Fruit fly (Drosophila melanogaster) whole organism, embryonic: ENCODE results near the gene BckdhA.
A peak's percentile ranks its signal among the peaks of the same experiment; 100 is the strongest.

Experiments
- CG10431 ChIP-seq: fragments of 200-800 bp; sonication (Bioruptor generic); optimal IDR thresholded peaks from 3 replicates; lab custom pipeline; 2018; ENCODE audit warnings: missing biosample characterization, mild to moderate bottlenecking, missing genetic modification characterization
- CG10654 ChIP-seq: fragments of 200-800 bp; sonication (Bioruptor generic); optimal IDR thresholded peaks from 2 replicates; lab custom pipeline; 2016; ENCODE audit warnings: missing biosample characterization, missing genetic modification characterization
- CG11696 ChIP-seq: fragments of 200-800 bp; sonication (Bioruptor generic); IDR thresholded peaks from 2 replicates; pipeline ENCODE4 v1.3.6; 2022; ENCODE audit warnings: missing biosample characterization, missing genetic modification characterization
- CG12299 ChIP-seq: fragments of 200-800 bp; sonication (Bioruptor generic); optimal IDR thresholded peaks from 2 replicates; lab custom pipeline; 2018; ENCODE audit warnings: missing biosample characterization, mild to moderate bottlenecking, missing genetic modification characterization
- CG12769 ChIP-seq: fragments of 200-800 bp; sonication (Bioruptor generic); optimal IDR thresholded peaks from 2 replicates; lab custom pipeline; 2019; ENCODE audit warnings: missing biosample characterization, mild to moderate bottlenecking, missing genetic modification characterization, moderate library complexity
- CG14965 ChIP-seq: fragments of 200-800 bp; sonication (Bioruptor generic); optimal IDR thresholded peaks from 2 replicates; lab custom pipeline; 2016; ENCODE audit warnings: missing biosample characterization, missing genetic modification characterization, borderline replicate concordance
- CG17186 ChIP-seq: fragments of 200-800 bp; sonication (Bioruptor generic); optimal IDR thresholded peaks from 3 replicates; lab custom pipeline; 2017; ENCODE audit warnings: missing biosample characterization, missing genetic modification reagents, missing genetic modification characterization
- CG17328 ChIP-seq: fragments of 200-800 bp; sonication (Bioruptor generic); IDR thresholded peaks from 2 replicates; pipeline ENCODE4 v1.3.6; 2022; ENCODE audit warnings: missing biosample characterization, missing genetic modification characterization
- CG17612 ChIP-seq: fragments of 200-800 bp; sonication (Bioruptor generic); IDR thresholded peaks from 2 replicates; pipeline ENCODE4 v1.3.6; 2022; ENCODE audit warnings: missing biosample characterization, missing genetic modification characterization
- CG17829 ChIP-seq: fragments of 200-800 bp; optimal IDR thresholded peaks from 2 replicates; lab custom pipeline; 2019; ENCODE audit warnings: missing biosample characterization, mild to moderate bottlenecking, missing genetic modification characterization, moderate library complexity
- CG18599 ChIP-seq: fragments of 200-800 bp; sonication (Bioruptor generic); optimal IDR thresholded peaks from 3 replicates; lab custom pipeline; 2017; ENCODE audit warnings: missing biosample characterization, missing genetic modification characterization, mild to moderate bottlenecking, moderate library complexity, missing genetic modification reagents
- CG18764 ChIP-seq: fragments of 200-800 bp; sonication (Bioruptor generic); optimal IDR thresholded peaks from 3 replicates; lab custom pipeline; 2016; ENCODE audit warnings: missing biosample characterization, missing genetic modification characterization
- CG31388 ChIP-seq: fragments of 200-800 bp; sonication (Bioruptor generic); optimal IDR thresholded peaks from 2 replicates; lab custom pipeline; 2016; ENCODE audit warnings: missing biosample characterization, missing genetic modification characterization
- CG31441 ChIP-seq: fragments of 200-800 bp; sonication (Bioruptor generic); IDR thresholded peaks from 2 replicates; pipeline ENCODE4 v1.3.6; 2022; ENCODE audit warnings: missing biosample characterization, missing genetic modification characterization
- CG32532 ChIP-seq: fragments of 200-800 bp; sonication (Bioruptor generic); IDR thresholded peaks from 2 replicates; pipeline ENCODE4 v1.3.6; 2022; ENCODE audit warnings: missing biosample characterization, missing genetic modification characterization
- CG32767 ChIP-seq: fragments of 200-800 bp; sonication (Bioruptor generic); IDR thresholded peaks from 2 replicates; pipeline ENCODE4 v1.3.6; 2022; ENCODE audit warnings: missing biosample characterization, missing genetic modification characterization
- CG34376 ChIP-seq: fragments of 200-800 bp; sonication (Bioruptor generic); optimal IDR thresholded peaks from 2 replicates; lab custom pipeline; 2018; ENCODE audit warnings: missing biosample characterization, mild to moderate bottlenecking, missing genetic modification characterization
- CG6254 ChIP-seq: fragments of 200-800 bp; sonication (Bioruptor generic); optimal IDR thresholded peaks from 3 replicates; lab custom pipeline; 2017; ENCODE audit warnings: mild to moderate bottlenecking, missing biosample characterization, missing genetic modification reagents, missing genetic modification characterization
- CG6272 ChIP-seq: fragments of 200-800 bp; sonication (Bioruptor generic); IDR thresholded peaks from 2 replicates; pipeline ENCODE4 v1.3.6; 2022; ENCODE audit warnings: missing biosample characterization, missing genetic modification characterization
- CG7745 ChIP-seq: fragments of 200-800 bp; sonication (Bioruptor generic); optimal IDR thresholded peaks from 2 replicates; lab custom pipeline; 2018; ENCODE audit warnings: missing biosample characterization, mild to moderate bottlenecking, missing genetic modification characterization, moderate library complexity
- CG8765 ChIP-seq: fragments of 200-800 bp; sonication (Bioruptor generic); IDR thresholded peaks from 2 replicates; pipeline ENCODE4 v1.3.6; 2022; ENCODE audit warnings: missing biosample characterization, missing genetic modification characterization
- CTCF ChIP-seq: fragments of 200-800 bp; sonication (Bioruptor generic); optimal IDR thresholded peaks from 2 replicates; lab custom pipeline; 2017; ENCODE audit warnings: missing biosample characterization, mild to moderate bottlenecking, missing genetic modification characterization, moderate library complexity
- CoRest ChIP-seq: fragments of 200-800 bp; sonication (Bioruptor generic); optimal IDR thresholded peaks from 3 replicates; lab custom pipeline; 2018; ENCODE audit warnings: missing biosample characterization, mild to moderate bottlenecking, missing genetic modification characterization, moderate library complexity
- Hsf ChIP-seq: fragments of 200-800 bp; sonication (Bioruptor generic); optimal IDR thresholded peaks from 3 replicates; lab custom pipeline; 2016; ENCODE audit warnings: missing biosample characterization, missing genetic modification characterization
- MESR4 ChIP-seq: fragments of 200-800 bp; sonication (Bioruptor generic); optimal IDR thresholded peaks from 2 replicates; lab custom pipeline; 2018; ENCODE audit warnings: missing biosample characterization, mild to moderate bottlenecking, missing genetic modification characterization, moderate library complexity
- Med ChIP-seq: fragments of 200-800 bp; sonication (Bioruptor generic); peaks from one replicate; lab custom pipeline; 2016; ENCODE audit warnings: missing biosample characterization, missing genetic modification characterization, mild to moderate bottlenecking, inconsistent platforms, moderate library complexity
- Oli ChIP-seq: fragments of 200-800 bp; sonication (Bioruptor generic); optimal IDR thresholded peaks from 2 replicates; lab custom pipeline; 2018; ENCODE audit warnings: missing biosample characterization, mild to moderate bottlenecking, missing genetic modification characterization, moderate library complexity
- ac ChIP-seq: fragments of 200-800 bp; sonication (Bioruptor generic); optimal IDR thresholded peaks from 3 replicates; lab custom pipeline; 2017; ENCODE audit warnings: missing biosample characterization, mild to moderate bottlenecking, missing genetic modification characterization
- chif ChIP-seq, 2 experiments: fragments of 200-800 bp; sonication (Bioruptor generic); optimal IDR thresholded peaks; 3 replicates each; lab custom pipeline; 2016; ENCODE audit warnings: missing biosample characterization in 2 of 2, missing genetic modification characterization in 2 of 2
- chinmo ChIP-seq: fragments of 200-800 bp; sonication (Bioruptor generic); IDR thresholded peaks from 4 replicates; pipeline ENCODE4 v1.3.6; 2022; ENCODE audit warnings: missing biosample characterization, missing genetic modification characterization; ENCODE audit not compliant: partially characterized antibody
- crp ChIP-seq, 2 experiments: fragments of 200-800 bp; sonication (Bioruptor generic); optimal IDR thresholded peaks; 2 replicates in 1 of 2; 3 replicates in 1 of 2; lab custom pipeline; 2017; ENCODE audit warnings: missing biosample characterization in 2 of 2, missing genetic modification characterization in 2 of 2, mild to moderate bottlenecking in 1 of 2, moderate library complexity in 1 of 2
- dan ChIP-seq: fragments of 200-800 bp; sonication (Bioruptor generic); IDR thresholded peaks from 2 replicates; pipeline ENCODE4 v1.3.6; 2022; ENCODE audit warnings: missing biosample characterization, missing genetic modification characterization
- dati ChIP-seq: fragments of 200-800 bp; sonication (Bioruptor generic); IDR thresholded peaks from 2 replicates; pipeline ENCODE4 v1.3.6; 2022; ENCODE audit warnings: missing biosample characterization, missing genetic modification characterization
- dmrt11E ChIP-seq: fragments of 200-800 bp; sonication (Bioruptor generic); optimal IDR thresholded peaks from 3 replicates; lab custom pipeline; 2018; ENCODE audit warnings: missing biosample characterization, mild to moderate bottlenecking, missing genetic modification characterization, moderate library complexity
- dmrt99B ChIP-seq: fragments of 200-800 bp; sonication (Bioruptor generic); optimal IDR thresholded peaks from 2 replicates; lab custom pipeline; 2018; ENCODE audit warnings: missing biosample characterization, mild to moderate bottlenecking, missing genetic modification characterization, moderate library complexity
- emc ChIP-seq: fragments of 200-800 bp; sonication (Bioruptor generic); optimal IDR thresholded peaks from 2 replicates; lab custom pipeline; 2016; ENCODE audit warnings: missing biosample characterization, missing genetic modification characterization
- hb ChIP-seq: fragments of 200-800 bp; sonication (Bioruptor generic); IDR thresholded peaks from 3 replicates; pipeline ENCODE4 v1.3.6; 2022; ENCODE audit warnings: missing biosample characterization, missing genetic modification characterization; ENCODE audit not compliant: partially characterized antibody
- hth ChIP-seq: fragments of >200 bp; optimal IDR thresholded peaks from 2 replicates; lab custom pipeline; 2017; ENCODE audit warnings: inconsistent platforms
- kni ChIP-seq: fragments of 200-800 bp; sonication (Bioruptor generic); optimal IDR thresholded peaks from 3 replicates; lab custom pipeline; 2017; ENCODE audit warnings: mild to moderate bottlenecking, missing biosample characterization, missing genetic modification reagents, missing genetic modification characterization
- lab ChIP-seq: fragments of 200-800 bp; sonication (Bioruptor generic); optimal IDR thresholded peaks from 3 replicates; lab custom pipeline; 2017; ENCODE audit warnings: missing biosample characterization, missing genetic modification characterization, mild to moderate bottlenecking, moderate library complexity, missing genetic modification reagents
- lilli ChIP-seq: fragments of 200-800 bp; sonication (Bioruptor generic); optimal IDR thresholded peaks from 3 replicates; lab custom pipeline; 2016; ENCODE audit warnings: missing biosample characterization, missing genetic modification characterization
- lola ChIP-seq, 3 experiments: fragments of >200 bp in 2 of 3; fragments of 200-800 bp in 1 of 3; sonication (Bioruptor generic) in 1 of 3; optimal IDR thresholded peaks; 2 replicates each; lab custom pipeline; 2017 to 2019; ENCODE audit warnings: missing biosample characterization in 3 of 3, missing genetic modification characterization in 3 of 3, mild to moderate bottlenecking in 1 of 3, moderate library complexity in 1 of 3
- nau ChIP-seq: fragments of 200-800 bp; sonication (Bioruptor generic); optimal IDR thresholded peaks from 3 replicates; lab custom pipeline; 2017; ENCODE audit warnings: missing biosample characterization, mild to moderate bottlenecking, missing genetic modification characterization, missing genetic modification reagents
- nerfin-2 ChIP-seq: fragments of 200-800 bp; sonication (Bioruptor generic); IDR thresholded peaks from 2 replicates; pipeline ENCODE4 v1.3.6; 2022; ENCODE audit warnings: missing biosample characterization, missing genetic modification characterization; ENCODE audit not compliant: partially characterized antibody
- pho ChIP-seq: fragments of 200-800 bp; sonication (Bioruptor generic); optimal IDR thresholded peaks from 2 replicates; lab custom pipeline; 2016; ENCODE audit warnings: missing biosample characterization, missing genetic modification characterization
- slbo ChIP-seq: fragments of 200-800 bp; sonication (Bioruptor generic); IDR thresholded peaks from 2 replicates; pipeline ENCODE4 v1.3.6; 2022; ENCODE audit warnings: missing biosample characterization, missing genetic modification characterization
- so ChIP-seq: fragments of 200-800 bp; sonication (Bioruptor generic); IDR thresholded peaks from 3 replicates; pipeline ENCODE4 v1.3.6; 2022; ENCODE audit warnings: missing biosample characterization, missing genetic modification characterization
- trem ChIP-seq: fragments of 200-800 bp; optimal IDR thresholded peaks from 3 replicates; lab custom pipeline; 2019; ENCODE audit warnings: missing biosample characterization, mild to moderate bottlenecking, missing genetic modification characterization, moderate library complexity
- vfl ChIP-seq: fragments of 200-800 bp; sonication (Bioruptor generic); optimal IDR thresholded peaks from 2 replicates; lab custom pipeline; 2016; ENCODE audit warnings: missing biosample characterization, missing genetic modification characterization

Gene BckdhA

dm6 chr3R:9573812-9574587, 18.4 kb downstream of the BckdhA start, which contains the start of gene CG9399 (continued):
- peak; percentile 98 for TF ChIP-seq so (GFP tag; lab: Robert Waterston, UW)
- peak; percentile 96 for TF ChIP-seq CG18599
- peak; percentile 98 for TF ChIP-seq CG17328 (GFP tag; lab: Robert Waterston, UW)
- TF ChIP-seq dmrt99B: peak; percentile 97
- peak; percentile 91 for TF ChIP-seq CG31388 (GFP tag; lab: Kevin White, UChicago)
- peak; percentile 97 for TF ChIP-seq Oli (tag; lab: Kevin White, UChicago)
- peak; percentile 93 for TF ChIP-seq nau (GFP tag; lab: Kevin White, UChicago)
- TF ChIP-seq dmrt11E (tag; lab: Kevin White, UChicago): peak; percentile 97
- peak; percentile 85 for TF ChIP-seq dan (GFP tag; lab: Robert Waterston, UW)
- TF ChIP-seq emc (GFP tag; lab: Kevin White, UChicago): peak; percentile 63
- TF ChIP-seq dati: peak; percentile 96
- TF ChIP-seq CG7745 (tag; lab: Kevin White, UChicago): peak; percentile 89
- peak; percentile 41 to 83 for TF ChIP-seq crp (GFP tag; optimal IDR thresholded peaks at IDR 0.05; lab: Kevin White, UChicago)
- TF ChIP-seq hb (GFP tag; lab: Robert Waterston, UW): no peak
- peak; percentile 77 for TF ChIP-seq MESR4 (GFP tag; lab: Kevin White, UChicago)
- peak; percentile 72 for TF ChIP-seq ac (GFP tag; lab: Kevin White, UChicago)
- TF ChIP-seq hth (lab: Kevin White, UChicago): no peak
- peak; percentile 86 for TF ChIP-seq CG17186 (GFP tag; lab: Kevin White, UChicago)
- no peak for TF ChIP-seq nerfin-2 (GFP tag; lab: Robert Waterston, UW)
- peak; percentile 97 for TF ChIP-seq CTCF (GFP tag; lab: Kevin White, UChicago)
- peak; percentile 93 for TF ChIP-seq trem (tag; lab: Kevin White, UChicago)
- TF ChIP-seq CG17829 (tag; lab: Kevin White, UChicago): peak; percentile 98
- 0 out of 4 replicates have a peak, but pooled peaks have one; percentile 57 for TF ChIP-seq chinmo (GFP tag; lab: Robert Waterston, UW)
- TF ChIP-seq CG14965: peak; percentile 55
- peak; percentile 98 for TF ChIP-seq CoRest (tag; lab: Kevin White, UChicago)
- TF ChIP-seq CG8765 (GFP tag; lab: Robert Waterston, UW): peak; percentile 97
- peak; percentile 99 for TF ChIP-seq Med
- TF ChIP-seq vfl (GFP tag; lab: Kevin White, UChicago): peak; percentile 94
- peak; percentile 97 for TF ChIP-seq CG10654 (GFP tag; lab: Kevin White, UChicago)
- TF ChIP-seq lola (GFP tag; optimal IDR thresholded peaks at IDR 0.05; lab: Kevin White, UChicago): peak in 1 of 3 experiments; percentile 98
- TF ChIP-seq CG32532 (GFP tag; lab: Robert Waterston, UW): peak; percentile 96
- TF ChIP-seq CG11696 (GFP tag; lab: Robert Waterston, UW): peak; percentile 92
- peak; percentile 88 for TF ChIP-seq CG10431 (GFP tag; lab: Kevin White, UChicago)
- TF ChIP-seq CG12299: peak; percentile 95
- peak; percentile 96 for TF ChIP-seq CG17612 (GFP tag; lab: Robert Waterston, UW)
- peak; percentile 98 for TF ChIP-seq lilli
- TF ChIP-seq CG18764 (GFP tag; lab: Kevin White, UChicago): peak; percentile 93
- TF ChIP-seq CG32767 (GFP tag; lab: Robert Waterston, UW): peak; percentile 97
- TF ChIP-seq CG6272 (GFP tag; lab: Robert Waterston, UW): peak; percentile 98
- peak; percentile 79 for TF ChIP-seq kni (GFP tag; lab: Kevin White, UChicago)
- peak; percentile 99 for TF ChIP-seq slbo (GFP tag; lab: Robert Waterston, UW)
- TF ChIP-seq chif (GFP tag; optimal IDR thresholded peaks at IDR 0.05; lab: Kevin White, UChicago): peak; percentile 94 to 96
- TF ChIP-seq lab (GFP tag; lab: Kevin White, UChicago): peak; percentile 97
- peak; percentile 93 for TF ChIP-seq pho (GFP tag; lab: Kevin White, UChicago)
- TF ChIP-seq CG34376 (GFP tag; lab: Kevin White, UChicago): peak; percentile 64
- TF ChIP-seq CG6254: peak; percentile 93
- TF ChIP-seq CG31441 (GFP tag; lab: Robert Waterston, UW): peak; percentile 99
- TF ChIP-seq Hsf (GFP tag; lab: Kevin White, UChicago): peak; percentile 98
- peak; percentile 86 for TF ChIP-seq CG12769 (tag; lab: Kevin White, UChicago)
